Worm (Caenorhabditis elegans) whole organism, early embryonic: ENCODE measurements around the gene Y66A7A.7.
A peak's percentile ranks its signal among the peaks of the same experiment; 100 is the strongest.

Experiments
- B0310.2 ChIP-seq: sonication (generic microtip); optimal IDR thresholded peaks from 2 replicates; lab custom pipeline; 2016; ENCODE audit warnings: mild to moderate bottlenecking, missing genetic modification characterization, missing compliant biosample characterization
- F13C5.2 ChIP-seq: sonication (generic microtip); optimal IDR thresholded peaks from 2 replicates; lab custom pipeline; 2017; ENCODE audit warnings: mild to moderate bottlenecking, missing genetic modification characterization, inconsistent platforms, missing compliant biosample characterization
- aly-1 ChIP-seq: sonication (generic microtip); optimal IDR thresholded peaks from 2 replicates; lab custom pipeline; 2016; ENCODE audit warnings: missing genetic modification characterization, missing compliant biosample characterization
- ama-1 ChIP-seq: fragments of 150-350 bp; optimal IDR thresholded peaks from 2 replicates; lab custom pipeline; 2014
- ceh-13 ChIP-seq: fragments of 200-800 bp; sonication (Bioruptor generic); optimal IDR thresholded peaks from 2 replicates; lab custom pipeline; 2018; ENCODE audit warnings: mild to moderate bottlenecking, missing genetic modification characterization, missing compliant biosample characterization
- ceh-36 ChIP-seq: sonication (generic microtip); optimal IDR thresholded peaks from 2 replicates; lab custom pipeline; 2016; ENCODE audit warnings: missing genetic modification characterization, inconsistent platforms, missing compliant biosample characterization
- ets-7 ChIP-seq: sonication (generic microtip); optimal IDR thresholded peaks from 2 replicates; lab custom pipeline; 2016; ENCODE audit warnings: missing genotype, missing genetic modification characterization, missing compliant biosample characterization
- flt-1 ChIP-seq: fragments of 200-800 bp; sonication (Bioruptor generic); IDR thresholded peaks from 2 replicates; pipeline ENCODE4 v1.3.6; 2022; ENCODE audit warnings: missing genetic modification characterization, missing compliant biosample characterization
- hmbx-1 ChIP-seq: sonication (generic microtip); optimal IDR thresholded peaks from 2 replicates; lab custom pipeline; 2016; ENCODE audit warnings: mild to moderate bottlenecking, missing genetic modification characterization, missing compliant biosample characterization
- hmg-4 ChIP-seq: fragments of 200-800 bp; sonication (Bioruptor generic); optimal IDR thresholded peaks from 2 replicates; lab custom pipeline; 2018; ENCODE audit warnings: mild to moderate bottlenecking, missing genetic modification characterization, missing compliant biosample characterization
- hnd-1 ChIP-seq: sonication (generic microtip); optimal IDR thresholded peaks from 2 replicates; lab custom pipeline; 2016; ENCODE audit warnings: missing genetic modification characterization, missing compliant biosample characterization
- pes-1 ChIP-seq: fragments of 200-800 bp; sonication (Bioruptor generic); IDR thresholded peaks from 2 replicates; pipeline ENCODE4 v1.3.6; 2022; ENCODE audit warnings: missing genetic modification reagents, missing genetic modification characterization, missing compliant biosample characterization
- scrt-1 ChIP-seq: fragments of 200-800 bp; sonication (Bioruptor generic); IDR thresholded peaks from 2 replicates; pipeline ENCODE4 v1.3.6; 2022; ENCODE audit warnings: missing genetic modification characterization, missing compliant biosample characterization
- sea-1 ChIP-seq: fragments of 200-800 bp; sonication (Bioruptor generic); conservative IDR thresholded peaks from 2 replicates; pipeline ENCODE4 v1.3.6; 2022; ENCODE audit warnings: missing genetic modification characterization, missing compliant biosample characterization
- tbx-11 ChIP-seq: fragments of 200-800 bp; sonication (Bioruptor generic); IDR thresholded peaks from 2 replicates; pipeline ENCODE4 v1.3.6; 2022; ENCODE audit warnings: missing genetic modification characterization, missing compliant biosample characterization
- tbx-37 ChIP-seq: fragments of 200-800 bp; sonication (Bioruptor generic); conservative IDR thresholded peaks from 2 replicates; pipeline ENCODE4 v1.3.6; 2022; ENCODE audit warnings: missing genetic modification reagents, missing genetic modification characterization, missing compliant biosample characterization
- tra-4 ChIP-seq: sonication (generic microtip); optimal IDR thresholded peaks from 2 replicates; lab custom pipeline; 2017; ENCODE audit warnings: missing genetic modification characterization, missing compliant biosample characterization

Y66A7A.7 gene

ce11 chrIII:11651430-11651829 is 22.2 kb upstream of the Y66A7A.7 start:
- no peak for TF ChIP-seq ets-7 (tag; lab: Kevin White, UChicago)

ce11 chrIII:11650152-11650551 is 20.9 kb upstream of the Y66A7A.7 start, which contains the start of gene faah-6:
TSS of gene faah-6 (plus strand) at chrIII:11650452.
- TF ChIP-seq ama-1 (lab: Kevin White, UChicago) (no peak), tbx-11 (GFP tag; lab: Robert Waterston, UW) (no peak), F13C5.2 (tag; lab: Kevin White, UChicago) (no peak), scrt-1 (GFP tag; lab: Robert Waterston, UW) (no peak), hmbx-1 (tag; lab: Kevin White, UChicago) (no peak), ets-7 (tag; lab: Kevin White, UChicago) (no peak), tbx-37 (GFP tag; lab: Robert Waterston, UW) (no peak), hmg-4 (GFP tag; lab: Kevin White, UChicago) (no peak), aly-1 (tag; lab: Kevin White, UChicago) (no peak), tra-4 (tag; lab: Kevin White, UChicago) (no peak), sea-1 (no peak), ceh-36 (tag; lab: Kevin White, UChicago) (no peak), flt-1 (GFP tag; lab: Robert Waterston, UW) (no peak), hnd-1 (tag; lab: Kevin White, UChicago) (no peak), ceh-13 (GFP tag; lab: Kevin White, UChicago) (no peak), B0310.2 (tag; lab: Kevin White, UChicago) (no peak), pes-1 (no peak)

- TF ChIP-seq hmbx-1 (tag; lab: Kevin White, UChicago) (no peak), aly-1 (tag; lab: Kevin White, UChicago) (no peak), ceh-13 (GFP tag; lab: Kevin White, UChicago) (no peak), pes-1 (no peak), flt-1 (GFP tag; lab: Robert Waterston, UW) (no peak), ama-1 (lab: Kevin White, UChicago) (no peak), B0310.2 (tag; lab: Kevin White, UChicago) (no peak), tbx-37 (GFP tag; lab: Robert Waterston, UW) (no peak), F13C5.2 (tag; lab: Kevin White, UChicago) (no peak), scrt-1 (GFP tag; lab: Robert Waterston, UW) (no peak), hmg-4 (GFP tag; lab: Kevin White, UChicago) (no peak), ceh-36 (tag; lab: Kevin White, UChicago) (no peak)
These were observed 12.1 kb upstream of the Y66A7A.7 start for ce11 chrIII:11641347-11641746.

- no peak for TF ChIP-seq hmbx-1 (tag; lab: Kevin White, UChicago)
- TF ChIP-seq hmg-4 (GFP tag; lab: Kevin White, UChicago) = no peak
- TF ChIP-seq tbx-37 (GFP tag; lab: Robert Waterston, UW) = no peak
- TF ChIP-seq ceh-36 (tag; lab: Kevin White, UChicago) = no peak
- no peak for TF ChIP-seq F13C5.2 (tag; lab: Kevin White, UChicago)
- TF ChIP-seq B0310.2 (tag; lab: Kevin White, UChicago) = no peak
- no peak for TF ChIP-seq ceh-13 (GFP tag; lab: Kevin White, UChicago)
- TF ChIP-seq scrt-1 (GFP tag; lab: Robert Waterston, UW) = no peak
- TF ChIP-seq tra-4 (tag; lab: Kevin White, UChicago) = no peak
- no peak for TF ChIP-seq tbx-11 (GFP tag; lab: Robert Waterston, UW)
- no peak for TF ChIP-seq ama-1 (lab: Kevin White, UChicago)
These were observed 7.5 kb upstream of the Y66A7A.7 start, which contains the start of gene tbx-33 for ce11 chrIII:11636740-11637139. TSS of gene tbx-33 (minus strand) at chrIII:11636840.

- TF ChIP-seq hmbx-1 (tag; lab: Kevin White, UChicago) (no peak), ceh-36 (tag; lab: Kevin White, UChicago) (peak; percentile 63), F13C5.2 (tag; lab: Kevin White, UChicago) (no peak), pes-1 (no peak)
These were observed 5.7 kb upstream of the Y66A7A.7 start for ce11 chrIII:11635000-11635399.

ce11 chrIII:11633444-11633843 is 4.2 kb upstream of the Y66A7A.7 start:
- TF ChIP-seq hmbx-1 (tag; lab: Kevin White, UChicago) (no peak), ceh-13 (GFP tag; lab: Kevin White, UChicago) (no peak), ets-7 (tag; lab: Kevin White, UChicago) (no peak), tbx-11 (GFP tag; lab: Robert Waterston, UW) (no peak), scrt-1 (GFP tag; lab: Robert Waterston, UW) (no peak), B0310.2 (tag; lab: Kevin White, UChicago) (no peak)

- TF ChIP-seq hnd-1 (tag; lab: Kevin White, UChicago) = no peak
- no peak for TF ChIP-seq ets-7 (tag; lab: Kevin White, UChicago)
- no peak for TF ChIP-seq flt-1 (GFP tag; lab: Robert Waterston, UW)
- no peak for TF ChIP-seq sea-1
- no peak for TF ChIP-seq hmg-4 (GFP tag; lab: Kevin White, UChicago)
- no peak for TF ChIP-seq ceh-36 (tag; lab: Kevin White, UChicago)
- no peak for TF ChIP-seq hmbx-1 (tag; lab: Kevin White, UChicago)
- no peak for TF ChIP-seq F13C5.2 (tag; lab: Kevin White, UChicago)
- TF ChIP-seq ceh-13 (GFP tag; lab: Kevin White, UChicago) = no peak
- no peak for TF ChIP-seq aly-1 (tag; lab: Kevin White, UChicago)
- TF ChIP-seq ama-1 (lab: Kevin White, UChicago) = no peak
- TF ChIP-seq B0310.2 (tag; lab: Kevin White, UChicago) = no peak
- TF ChIP-seq pes-1 = no peak
- no peak for TF ChIP-seq tbx-11 (GFP tag; lab: Robert Waterston, UW)
- TF ChIP-seq tra-4 (tag; lab: Kevin White, UChicago) = no peak
- no peak for TF ChIP-seq tbx-37 (GFP tag; lab: Robert Waterston, UW)
These were observed 3.1 kb upstream of the Y66A7A.7 start for ce11 chrIII:11632376-11632775.
